Worm (Caenorhabditis elegans) whole organism, L1 larva: ENCODE measurements around the gene clec-73.
"Not testable (repeated sequence)": the region's sequence is repeated elsewhere in the genome, so short reads cannot be mapped to it uniquely, and the experiment has no call there.

Experiments
- Y116A8C.19 ChIP-seq: sonication (generic microtip); optimal IDR thresholded peaks from 2 replicates; lab custom pipeline; 2016; ENCODE audit warnings: missing compliant biosample characterization, missing genetic modification characterization, borderline replicate concordance
- alr-1 ChIP-seq: fragments of 200-800 bp; sonication (Bioruptor generic); optimal IDR thresholded peaks from 2 replicates; lab custom pipeline; 2018; ENCODE audit warnings: borderline replicate concordance, mild to moderate bottlenecking, missing genetic modification characterization, missing compliant biosample characterization
- aly-2 ChIP-seq: fragments of 150-350 bp; optimal IDR thresholded peaks from 2 replicates; lab custom pipeline; 2014; ENCODE audit warnings: missing biosample characterization, missing genetic modification characterization
- ceh-8 ChIP-seq: fragments of 200-800 bp; sonication (Bioruptor generic); optimal IDR thresholded peaks from 2 replicates; lab custom pipeline; 2018; ENCODE audit warnings: mild to moderate bottlenecking, missing genetic modification characterization, moderate library complexity, missing compliant biosample characterization
- ceh-82 ChIP-seq, 3 experiments: fragments of 150-350 bp in 1 of 3; sonication (generic microtip) in 2 of 3; optimal IDR thresholded peaks; 2 replicates each; lab custom pipeline; 2014 to 2017; ENCODE audit warnings: missing biosample characterization in 3 of 3, missing genetic modification characterization in 3 of 3
- dpl-1 ChIP-seq, 3 experiments: fragments of 150-350 bp in 2 of 3; sonication (generic microtip) in 1 of 3; optimal IDR thresholded peaks; 2 replicates each; lab custom pipeline; 2014 to 2017; ENCODE audit warnings: missing biosample characterization in 3 of 3, missing genetic modification characterization in 3 of 3, missing genetic modification reagents in 3 of 3
- egl-13 ChIP-seq: sonication (generic microtip); optimal IDR thresholded peaks from 2 replicates; lab custom pipeline; 2016; ENCODE audit warnings: missing genotype, missing genetic modification reagents, missing genetic modification characterization, missing compliant biosample characterization
- egl-27 ChIP-seq, 2 experiments: fragments of 150-350 bp in 1 of 2; sonication (generic microtip); optimal IDR thresholded peaks; 3 replicates each; lab custom pipeline; 2017 to 2018; ENCODE audit warnings: missing biosample characterization in 2 of 2, missing genetic modification characterization in 2 of 2, missing genetic modification reagents in 2 of 2
- elt-2 ChIP-seq: sonication (generic microtip); optimal IDR thresholded peaks from 2 replicates; lab custom pipeline; 2016; ENCODE audit warnings: missing genetic modification characterization, mild to moderate bottlenecking, inconsistent platforms, missing compliant biosample characterization, missing genetic modification reagents
- elt-3 ChIP-seq, 6 experiments: fragments of 150-350 bp in 1 of 6; sonication (generic microtip); optimal IDR thresholded peaks; 2 replicates each; lab custom pipeline; 2017 to 2018; ENCODE audit warnings: missing biosample characterization in 6 of 6, missing genetic modification characterization in 6 of 6, inconsistent platforms in 1 of 6
- ets-5 ChIP-seq: fragments of 200-800 bp; sonication (Bioruptor generic); IDR thresholded peaks from 2 replicates; pipeline ENCODE4 v1.3.6; 2022; ENCODE audit warnings: missing genetic modification characterization, missing compliant biosample characterization
- hlh-4 ChIP-seq: sonication (generic microtip); optimal IDR thresholded peaks from 2 replicates; lab custom pipeline; 2016; ENCODE audit warnings: mild to moderate bottlenecking, missing genetic modification characterization, missing compliant biosample characterization
- hpl-2 ChIP-seq: fragments of 150-350 bp; optimal IDR thresholded peaks from 2 replicates; lab custom pipeline; 2014; ENCODE audit warnings: missing biosample characterization, missing genetic modification reagents, missing genetic modification characterization
- isw-1 ChIP-seq: fragments of 200-800 bp; sonication (Bioruptor generic); IDR thresholded peaks from 2 replicates; pipeline ENCODE4 v1.3.6; 2022; ENCODE audit warnings: missing genetic modification characterization, missing compliant biosample characterization
- lin-13 ChIP-seq: fragments of 150-350 bp; optimal IDR thresholded peaks from 2 replicates; lab custom pipeline; 2014; ENCODE audit warnings: missing biosample characterization, missing genetic modification reagents, missing genetic modification characterization
- lin-35 ChIP-seq, 2 experiments: fragments of 150-350 bp; optimal IDR thresholded peaks; 2 replicates each; lab custom pipeline; 2014; ENCODE audit warnings: missing biosample characterization in 2 of 2, missing genetic modification characterization in 2 of 2, missing genetic modification reagents in 2 of 2
- lsy-2 ChIP-seq, 2 experiments: fragments of 150-350 bp; optimal IDR thresholded peaks; 2 replicates each; lab custom pipeline; 2014; ENCODE audit warnings: missing biosample characterization in 2 of 2, missing genetic modification characterization in 2 of 2
- mef-2 ChIP-seq: fragments of 150-350 bp; optimal IDR thresholded peaks from 2 replicates; lab custom pipeline; 2014; ENCODE audit warnings: missing biosample characterization, missing genetic modification characterization
- mep-1 ChIP-seq: fragments of 150-350 bp; optimal IDR thresholded peaks from 2 replicates; lab custom pipeline; 2014; ENCODE audit warnings: missing biosample characterization, missing genetic modification characterization
- nhr-11 ChIP-seq: fragments of 150-350 bp; optimal IDR thresholded peaks from 2 replicates; lab custom pipeline; 2014; ENCODE audit warnings: missing biosample characterization, missing genetic modification characterization
- nhr-12 ChIP-seq: sonication (generic microtip); optimal IDR thresholded peaks from 2 replicates; lab custom pipeline; 2017; ENCODE audit warnings: missing biosample characterization, missing genetic modification characterization
- nhr-20 ChIP-seq: sonication (generic microtip); optimal IDR thresholded peaks from 2 replicates; lab custom pipeline; 2016; ENCODE audit warnings: mild to moderate bottlenecking, missing genetic modification characterization, missing compliant biosample characterization
- nhr-28 ChIP-seq: fragments of 150-350 bp; optimal IDR thresholded peaks from 2 replicates; lab custom pipeline; 2014; ENCODE audit warnings: missing biosample characterization, missing genetic modification characterization
- nhr-85 ChIP-seq: sonication (generic microtip); peaks from one replicate; lab custom pipeline; 2016; ENCODE audit warnings: missing genetic modification characterization, inconsistent platforms, missing compliant biosample characterization
- pqm-1 ChIP-seq: sonication (generic microtip); optimal IDR thresholded peaks from 3 replicates; lab custom pipeline; 2017; ENCODE audit warnings: missing biosample characterization, missing genetic modification characterization
- snu-23 ChIP-seq: sonication (generic microtip); optimal IDR thresholded peaks from 2 replicates; lab custom pipeline; 2016; ENCODE audit warnings: missing genetic modification characterization, missing compliant biosample characterization
- unc-62 ChIP-seq: fragments of 150-350 bp; optimal IDR thresholded peaks from 2 replicates; lab custom pipeline; 2014; ENCODE audit warnings: missing biosample characterization, missing genetic modification reagents, missing genetic modification characterization
- unc-86 ChIP-seq: sonication (generic microtip); optimal IDR thresholded peaks from 2 replicates; lab custom pipeline; 2016; ENCODE audit warnings: missing genetic modification characterization, missing compliant biosample characterization
- unc-98 ChIP-seq: fragments of 200-800 bp; sonication (Bioruptor generic); IDR thresholded peaks from 2 replicates; pipeline ENCODE4 v1.3.6; 2022; ENCODE audit warnings: missing genetic modification characterization, missing compliant biosample characterization
- zag-1 ChIP-seq: fragments of 150-350 bp; optimal IDR thresholded peaks from 2 replicates; lab custom pipeline; 2014; ENCODE audit warnings: missing biosample characterization, missing genetic modification characterization
- ztf-4 ChIP-seq: fragments of 150-350 bp; optimal IDR thresholded peaks from 2 replicates; lab custom pipeline; 2014; ENCODE audit warnings: missing biosample characterization, missing genetic modification characterization

The clec-73 gene

ce11 chrIV:3937097-3937496 lies 18.9 kb downstream of the clec-73 start, which contains the start of gene clec-71:
clec-71 (plus strand) TSS chrIV:3937458.
- TF ChIP-seq ztf-4 (tag; lab: Kevin White, UChicago), result no peak
- TF ChIP-seq elt-2 (tag; lab: Kevin White, UChicago), result peak; percentile 58
- no peak for TF ChIP-seq ceh-8 (GFP tag; lab: Kevin White, UChicago)

- TF ChIP-seq unc-86; nhr-85; unc-62 (GFP tag; lab: Kevin White, UChicago): not testable (repeated sequence)
These were observed 23.6 kb downstream of the clec-73 start, which contains the start of gene clec-70 for ce11 chrIV:3932408-3932807. clec-70 (plus strand) TSS chrIV:3932708.

- TF ChIP-seq mep-1 (tag; lab: Kevin White, UChicago), result no peak
- no peak for TF ChIP-seq nhr-12 (tag; lab: Kevin White, UChicago)
- TF ChIP-seq Y116A8C.19, result no peak
- TF ChIP-seq nhr-20 (tag; lab: Kevin White, UChicago), result no peak
- no peak for TF ChIP-seq zag-1 (tag; lab: Kevin White, UChicago)
- TF ChIP-seq, all 84 proteins: peak for 0
These were observed 29.9 kb downstream of the clec-73 start, which contains the start of gene clec-68 for ce11 chrIV:3926117-3926516. clec-68 (plus strand) TSS chrIV:3926417.

DNA sequence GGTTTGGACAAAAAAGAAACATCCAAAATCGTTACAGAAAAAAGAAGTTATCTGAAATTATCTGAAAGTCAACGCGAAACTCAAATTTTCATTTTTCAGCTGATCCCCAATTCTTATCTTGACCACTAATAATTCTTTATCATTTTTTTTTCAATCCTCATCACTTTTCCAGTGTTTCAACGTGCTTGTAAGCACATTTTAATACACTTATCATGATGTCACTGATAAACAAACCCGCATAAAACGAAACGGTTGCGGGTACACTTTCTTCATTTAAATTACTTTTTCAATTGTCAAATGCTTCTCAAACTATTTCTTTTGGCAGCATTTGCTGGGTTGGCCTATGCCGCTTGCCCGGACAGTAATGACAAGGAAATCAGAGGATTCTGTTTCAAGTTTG lies 34.1 kb downstream of the clec-73 start, which contains the start of gene clec-67:
Gene clec-67, plus strand, starts transcription at position 268 of the 400 bp plus-strand sequence.
- TF ChIP-seq lin-13 (GFP tag; lab: Kevin White, UChicago) (no peak), mef-2 (no peak), hlh-4 (tag; lab: Kevin White, UChicago) (no peak), snu-23 (no peak), pqm-1 (peak; percentile 21), alr-1 (tag; lab: Kevin White, UChicago) (no peak), elt-2 (tag; lab: Kevin White, UChicago) (peak; percentile 94)
- TF ChIP-seq, all 84 proteins: peak for 2

ce11 chrIV:3919506-3919905 lies 36.5 kb downstream of the clec-73 start, which contains the start of gene srz-19:
srz-19 (plus strand) TSS chrIV:3919806.
- TF ChIP-seq ceh-8 (GFP tag; lab: Kevin White, UChicago), result no peak
- TF ChIP-seq hpl-2, result no peak
- no peak for TF ChIP-seq lsy-2 (tag; optimal IDR thresholded peaks at IDR 0.05; lab: Kevin White, UChicago)
- no peak for TF ChIP-seq dpl-1 (GFP tag; optimal IDR thresholded peaks at IDR 0.05; lab: Kevin White, UChicago)
- TF ChIP-seq aly-2 (tag; lab: Kevin White, UChicago), result no peak
- TF ChIP-seq egl-27 (tag; optimal IDR thresholded peaks at IDR 0.05; lab: Kevin White, UChicago), result no peak
- no peak for TF ChIP-seq unc-98 (GFP tag; lab: Robert Waterston, UW)
- TF ChIP-seq egl-13 (tag; lab: Kevin White, UChicago), result no peak
- no peak for TF ChIP-seq snu-23
- TF ChIP-seq nhr-11 (tag; lab: Kevin White, UChicago), result no peak
- no peak for TF ChIP-seq nhr-85
- no peak for TF ChIP-seq ets-5 (GFP tag; lab: Robert Waterston, UW)
- TF ChIP-seq isw-1 (GFP tag; lab: Robert Waterston, UW), result no peak
- no peak for TF ChIP-seq elt-3 (tag; optimal IDR thresholded peaks at IDR 0.05; lab: Kevin White, UChicago)
- no peak for TF ChIP-seq pqm-1
- TF ChIP-seq nhr-28 (tag; lab: Kevin White, UChicago), result no peak
- no peak for TF ChIP-seq lin-35 (GFP tag; optimal IDR thresholded peaks at IDR 0.05; lab: Kevin White, UChicago)
- TF ChIP-seq, all 84 proteins: peak for 0

DNA sequence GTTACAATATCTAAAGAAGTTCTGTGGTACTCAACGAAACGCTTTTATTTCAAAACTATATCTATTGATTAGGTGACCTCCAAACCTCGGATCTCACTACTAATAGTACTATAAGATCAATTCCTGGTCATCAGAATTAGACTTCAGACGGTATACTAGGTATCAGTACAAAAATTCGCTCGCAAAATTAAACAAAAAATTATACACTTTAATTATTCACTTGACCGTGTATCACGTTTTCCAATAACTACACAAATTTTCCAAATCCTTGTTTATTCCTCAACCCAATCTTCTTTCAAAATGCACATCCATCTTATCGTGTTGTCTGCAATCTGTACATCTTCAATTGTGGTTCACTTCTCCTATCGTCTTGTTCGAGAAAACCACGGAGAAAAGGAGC lies 37.8 kb downstream of the clec-73 start, which contains the start of gene F56D6.23:
Gene F56D6.23, plus strand, starts transcription at position 301 of the 400 bp plus-strand sequence.
- TF ChIP-seq ceh-82 (tag; optimal IDR thresholded peaks at IDR 0.05; lab: Kevin White, UChicago), result no peak
